Fruit fly (Drosophila melanogaster) whole organism, embryonic: ENCODE data around the gene mtTFB2.

ENCODE experiments used
- BtbVII ChIP-seq: fragments of 200-800 bp; sonication (Bioruptor generic); optimal IDR thresholded peaks from 3 replicates; lab custom pipeline; 2017; ENCODE audit warnings: missing biosample characterization, mild to moderate bottlenecking, missing genetic modification characterization
- CG10274 ChIP-seq: fragments of 200-800 bp; sonication (Bioruptor generic); optimal IDR thresholded peaks from 3 replicates; lab custom pipeline; 2017; ENCODE audit warnings: missing biosample characterization, mild to moderate bottlenecking, missing genetic modification characterization
- CG10366 ChIP-seq: fragments of 200-800 bp; sonication (Bioruptor generic); IDR thresholded peaks from 2 replicates; pipeline ENCODE4 v1.3.6; 2022; ENCODE audit warnings: missing biosample characterization, missing genetic modification characterization
- CG12299 ChIP-seq: fragments of 200-800 bp; sonication (Bioruptor generic); optimal IDR thresholded peaks from 2 replicates; lab custom pipeline; 2018; ENCODE audit warnings: missing biosample characterization, mild to moderate bottlenecking, missing genetic modification characterization
- CG12659 ChIP-seq: fragments of 200-800 bp; sonication (Bioruptor generic); optimal IDR thresholded peaks from 3 replicates; lab custom pipeline; 2017; ENCODE audit warnings: mild to moderate bottlenecking, missing biosample characterization, missing genetic modification reagents, missing genetic modification characterization
- CG15011 ChIP-seq: fragments of 200-800 bp; sonication (Bioruptor generic); optimal IDR thresholded peaks from 3 replicates; lab custom pipeline; 2018; ENCODE audit warnings: missing biosample characterization, mild to moderate bottlenecking, missing genetic modification characterization
- CG1792 ChIP-seq: fragments of 200-800 bp; sonication (Bioruptor generic); optimal IDR thresholded peaks from 2 replicates; lab custom pipeline; 2016; ENCODE audit warnings: missing biosample characterization, missing genetic modification characterization
- CG18476 ChIP-seq: fragments of 200-800 bp; sonication (Bioruptor generic); optimal IDR thresholded peaks from 2 replicates; lab custom pipeline; 2016; ENCODE audit warnings: missing biosample characterization, mild to moderate bottlenecking, missing genetic modification characterization
- CG30403 ChIP-seq: fragments of 200-800 bp; sonication (Bioruptor generic); optimal IDR thresholded peaks from 3 replicates; lab custom pipeline; 2016; ENCODE audit warnings: missing biosample characterization, missing genetic modification characterization
- CG32532 ChIP-seq: fragments of 200-800 bp; sonication (Bioruptor generic); IDR thresholded peaks from 2 replicates; pipeline ENCODE4 v1.3.6; 2022; ENCODE audit warnings: missing biosample characterization, missing genetic modification characterization
- CG32767 ChIP-seq: fragments of 200-800 bp; sonication (Bioruptor generic); IDR thresholded peaks from 2 replicates; pipeline ENCODE4 v1.3.6; 2022; ENCODE audit warnings: missing biosample characterization, missing genetic modification characterization
- CG34376 ChIP-seq: fragments of 200-800 bp; sonication (Bioruptor generic); optimal IDR thresholded peaks from 2 replicates; lab custom pipeline; 2018; ENCODE audit warnings: missing biosample characterization, mild to moderate bottlenecking, missing genetic modification characterization
- CG34422 ChIP-seq: fragments of 200-800 bp; sonication (Bioruptor generic); IDR thresholded peaks from 3 replicates; pipeline ENCODE4 v1.3.6; 2022; ENCODE audit warnings: missing biosample characterization, missing genetic modification characterization
- CG3847 ChIP-seq: fragments of 200-800 bp; sonication (Bioruptor generic); IDR thresholded peaks from 2 replicates; pipeline ENCODE4 v1.3.6; 2022; ENCODE audit warnings: missing biosample characterization, missing genetic modification characterization
- CG4854 ChIP-seq: fragments of 200-800 bp; sonication (Bioruptor generic); optimal IDR thresholded peaks from 2 replicates; lab custom pipeline; 2016; ENCODE audit warnings: missing biosample characterization, missing genetic modification characterization, inconsistent platforms
- CG6175 ChIP-seq: fragments of 200-800 bp; sonication (Bioruptor generic); IDR thresholded peaks from 3 replicates; pipeline ENCODE4 v1.3.6; 2022; ENCODE audit warnings: missing biosample characterization, missing genetic modification characterization
- CG6272 ChIP-seq: fragments of 200-800 bp; sonication (Bioruptor generic); IDR thresholded peaks from 2 replicates; pipeline ENCODE4 v1.3.6; 2022; ENCODE audit warnings: missing biosample characterization, missing genetic modification characterization
- CG6854 ChIP-seq: fragments of 200-800 bp; sonication (Bioruptor generic); optimal IDR thresholded peaks from 3 replicates; lab custom pipeline; 2017; ENCODE audit warnings: missing biosample characterization, mild to moderate bottlenecking, missing genetic modification characterization
- D19B ChIP-seq: fragments of 200-800 bp; sonication (Bioruptor generic); optimal IDR thresholded peaks from 2 replicates; lab custom pipeline; 2017; ENCODE audit warnings: missing biosample characterization, mild to moderate bottlenecking, missing genetic modification characterization
- Dbx ChIP-seq: fragments of 200-800 bp; sonication (Bioruptor generic); IDR thresholded peaks from 3 replicates; pipeline ENCODE4 v1.3.6; 2022; ENCODE audit warnings: missing biosample characterization, missing genetic modification characterization
- Dek ChIP-seq: fragments of 200-800 bp; sonication (Bioruptor generic); optimal IDR thresholded peaks from 3 replicates; lab custom pipeline; 2019; ENCODE audit warnings: missing biosample characterization, mild to moderate bottlenecking, missing genetic modification characterization, moderate library complexity
- ERR ChIP-seq: fragments of 200-800 bp; sonication (Bioruptor generic); optimal IDR thresholded peaks from 2 replicates; lab custom pipeline; 2016; ENCODE audit warnings: missing biosample characterization, missing genetic modification characterization
- H15 ChIP-seq: fragments of 200-800 bp; sonication (Bioruptor generic); IDR thresholded peaks from 3 replicates; pipeline ENCODE4 v1.3.6; 2022; ENCODE audit warnings: missing biosample characterization, missing genetic modification characterization
- HHEX ChIP-seq: fragments of 200-800 bp; sonication (Bioruptor generic); optimal IDR thresholded peaks from 3 replicates; lab custom pipeline; 2017; ENCODE audit warnings: missing biosample characterization, mild to moderate bottlenecking, missing genetic modification characterization, missing genetic modification reagents
- Myb ChIP-seq: fragments of 200-800 bp; sonication (Bioruptor generic); optimal IDR thresholded peaks from 2 replicates; lab custom pipeline; 2016; ENCODE audit warnings: missing biosample characterization, missing genetic modification characterization
- NFAT ChIP-seq: fragments of 200-800 bp; sonication (Bioruptor generic); IDR thresholded peaks from 2 replicates; pipeline ENCODE4 v1.3.6; 2022; ENCODE audit warnings: missing biosample characterization, missing genetic modification characterization
- az2 ChIP-seq: fragments of 200-800 bp; sonication (Bioruptor generic); optimal IDR thresholded peaks from 3 replicates; lab custom pipeline; 2016; ENCODE audit warnings: missing biosample characterization, missing genetic modification characterization
- bcd ChIP-seq: fragments of 200-800 bp; sonication (Bioruptor generic); optimal IDR thresholded peaks from 2 replicates; lab custom pipeline; 2017; ENCODE audit warnings: missing biosample characterization, mild to moderate bottlenecking, missing genetic modification characterization
- crol ChIP-seq: fragments of 200-800 bp; sonication (Bioruptor generic); IDR thresholded peaks from 2 replicates; pipeline ENCODE4 v1.3.6; 2022; ENCODE audit warnings: missing biosample characterization, missing genetic modification characterization
- gce ChIP-seq: fragments of 200-800 bp; sonication (Bioruptor generic); IDR thresholded peaks from 3 replicates; pipeline ENCODE4 v1.3.6; 2022; ENCODE audit warnings: missing biosample characterization, missing genetic modification characterization
- gcm ChIP-seq: fragments of 200-800 bp; sonication (Bioruptor generic); optimal IDR thresholded peaks from 2 replicates; lab custom pipeline; 2019; ENCODE audit warnings: missing biosample characterization, mild to moderate bottlenecking, missing genetic modification characterization, moderate library complexity
- hb ChIP-seq: fragments of 200-800 bp; sonication (Bioruptor generic); IDR thresholded peaks from 3 replicates; pipeline ENCODE4 v1.3.6; 2022; ENCODE audit warnings: missing biosample characterization, missing genetic modification characterization; ENCODE audit not compliant: partially characterized antibody
- her ChIP-seq: fragments of 200-800 bp; sonication (Bioruptor generic); optimal IDR thresholded peaks from 2 replicates; lab custom pipeline; 2016; ENCODE audit warnings: missing biosample characterization, missing genetic modification characterization
- jumu ChIP-seq: fragments of 200-800 bp; sonication (Bioruptor generic); optimal IDR thresholded peaks from 3 replicates; lab custom pipeline; 2016; ENCODE audit warnings: missing biosample characterization, missing genetic modification characterization
- kay ChIP-seq: fragments of 200-800 bp; sonication (Bioruptor generic); optimal IDR thresholded peaks from 2 replicates; lab custom pipeline; 2016; ENCODE audit warnings: missing biosample characterization, missing genetic modification characterization
- mam ChIP-seq: fragments of 200-800 bp; sonication (Bioruptor generic); optimal IDR thresholded peaks from 3 replicates; lab custom pipeline; 2016; ENCODE audit warnings: missing biosample characterization, missing genetic modification characterization
- onecut ChIP-seq: fragments of 200-800 bp; sonication (Bioruptor generic); IDR thresholded peaks from 2 replicates; pipeline ENCODE4 v1.3.6; 2022; ENCODE audit warnings: missing biosample characterization, missing genetic modification characterization
- p53 ChIP-seq: fragments of 200-800 bp; sonication (Bioruptor generic); optimal IDR thresholded peaks from 2 replicates; lab custom pipeline; 2016; ENCODE audit warnings: missing biosample characterization, missing genetic modification characterization
- pan ChIP-seq, 4 experiments: fragments of >200 bp in 3 of 4; fragments of 200-800 bp in 1 of 4; sonication (Bioruptor generic) in 1 of 4; optimal IDR thresholded peaks in 3 of 4; IDR thresholded peaks in 1 of 4; 2 replicates each; pipeline versions ENCODE4 v1.3.6 to Lab custom; 2017 to 2022; ENCODE audit warnings: missing biosample characterization in 2 of 4, missing genetic modification characterization in 2 of 4, mixed read lengths in 1 of 4
- pnt ChIP-seq: fragments of 200-800 bp; sonication (Bioruptor generic); optimal IDR thresholded peaks from 3 replicates; lab custom pipeline; 2016; ENCODE audit warnings: missing biosample characterization, missing genetic modification characterization
- prd ChIP-seq, 3 experiments: fragments of >200 bp in 2 of 3; fragments of 200-800 bp in 1 of 3; sonication (Bioruptor generic) in 1 of 3; optimal IDR thresholded peaks in 2 of 3; IDR thresholded peaks in 1 of 3; 2 replicates in 2 of 3; 3 replicates in 1 of 3; pipeline versions ENCODE4 v1.3.6 to Lab custom; 2017 to 2022; ENCODE audit warnings: missing biosample characterization in 1 of 3, missing genetic modification characterization in 1 of 3
- pum ChIP-seq: fragments of 200-800 bp; sonication (Bioruptor generic); optimal IDR thresholded peaks from 2 replicates; lab custom pipeline; 2016; ENCODE audit warnings: missing biosample characterization, missing genetic modification characterization
- rib ChIP-seq: fragments of 200-800 bp; sonication (Bioruptor generic); IDR thresholded peaks from 2 replicates; pipeline ENCODE4 v1.3.6; 2022; ENCODE audit warnings: missing biosample characterization, missing genetic modification characterization
- sisA ChIP-seq: fragments of 200-800 bp; sonication (Bioruptor generic); IDR thresholded peaks from 2 replicates; pipeline ENCODE4 v1.3.6; 2022; ENCODE audit warnings: missing biosample characterization, missing genetic modification characterization
- sob ChIP-seq: fragments of 200-800 bp; sonication (Bioruptor generic); IDR thresholded peaks from 2 replicates; pipeline ENCODE4 v1.3.6; 2022; ENCODE audit warnings: missing biosample characterization, missing genetic modification characterization
- sqz ChIP-seq: fragments of 200-800 bp; sonication (Bioruptor generic); optimal IDR thresholded peaks from 3 replicates; lab custom pipeline; 2018; ENCODE audit warnings: missing biosample characterization, mild to moderate bottlenecking, missing genetic modification characterization
- tgo ChIP-seq: fragments of 200-800 bp; sonication (Bioruptor generic); IDR thresholded peaks from 3 replicates; pipeline ENCODE4 v1.3.6; 2022; ENCODE audit warnings: missing biosample characterization, missing genetic modification characterization
- zfh1 ChIP-seq: fragments of 200-800 bp; sonication (Bioruptor generic); IDR thresholded peaks from 3 replicates; pipeline ENCODE4 v1.3.6; 2022; ENCODE audit warnings: missing biosample characterization, missing genetic modification characterization
- zfh2 ChIP-seq: fragments of 200-800 bp; sonication (Bioruptor generic); optimal IDR thresholded peaks from 2 replicates; lab custom pipeline; 2016; ENCODE audit warnings: missing biosample characterization, missing genetic modification characterization

The mtTFB2 gene

dm6 chr3R:10024032-10024712, 21.2 kb upstream of the mtTFB2 start (continued):
- TF ChIP-seq zfh1 (GFP tag; lab: Robert Waterston, UW) (peak; percentile 52; the same call in 1 of the 3 replicates), gce (GFP tag; lab: Robert Waterston, UW) (0 out of 3 replicates have a peak, but pooled peaks have one; percentile 4), CG12299 (no peak), H15 (GFP tag; lab: Robert Waterston, UW) (0 out of 3 replicates have a peak, but pooled peaks have one; percentile 23), pan (optimal IDR thresholded peaks at IDR 0.05; lab: Kevin White, UChicago) (no peak), pan (GFP tag; optimal IDR thresholded peaks at IDR 0.05 in 1 of 2, IDR thresholded peaks at IDR 0.05 in 1 of 2) (peak in 1 of 2 experiments; percentile 54), CG34422 (GFP tag; lab: Robert Waterston, UW) (no peak), rib (GFP tag; lab: Robert Waterston, UW) (0 out of 2 replicates have a peak, but pooled peaks have one; percentile 37), sqz (GFP tag; lab: Kevin White, UChicago) (no peak), mam (GFP tag; lab: Kevin White, UChicago) (peak; percentile 58), CG34376 (GFP tag; lab: Kevin White, UChicago) (peak; percentile 30), CG15011 (GFP tag; lab: Kevin White, UChicago) (peak; percentile 16), CG12659 (GFP tag; lab: Kevin White, UChicago) (peak; percentile 34), zfh2 (GFP tag; lab: Kevin White, UChicago) (peak; percentile 31), her (GFP tag; lab: Kevin White, UChicago) (peak; percentile 54), NFAT (GFP tag; lab: Robert Waterston, UW) (peak; percentile 54), Dbx (GFP tag; lab: Robert Waterston, UW) (peak; percentile 69; the same call in 2 of the 3 replicates), CG6272 (GFP tag; lab: Robert Waterston, UW) (0 out of 2 replicates have a peak, but pooled peaks have one; percentile 9), Myb (GFP tag; lab: Kevin White, UChicago) (peak; percentile 23), CG32767 (GFP tag; lab: Robert Waterston, UW) (no peak), p53 (GFP tag; lab: Kevin White, UChicago) (no peak), bcd (GFP tag; lab: Kevin White, UChicago) (peak; percentile 14), tgo (GFP tag; lab: Robert Waterston, UW) (peak; percentile 44; the same call in 1 of the 3 replicates), D19B (GFP tag; lab: Kevin White, UChicago) (peak; percentile 4), pum (GFP tag; lab: Kevin White, UChicago) (peak; percentile 5), hb (GFP tag; lab: Robert Waterston, UW) (no peak), prd (optimal IDR thresholded peaks at IDR 0.05; lab: Kevin White, UChicago) (no peak), prd (GFP tag; IDR thresholded peaks at IDR 0.05; lab: Robert Waterston, UW) (0 out of 3 replicates have a peak, but pooled peaks have one; percentile 16), sob (GFP tag; lab: Robert Waterston, UW) (peak; percentile 67), HHEX (peak; percentile 50), CG3847 (GFP tag; lab: Robert Waterston, UW) (peak; percentile 39; the same call in 1 of the 2 replicates), CG6175 (GFP tag; lab: Robert Waterston, UW) (0 out of 3 replicates have a peak, but pooled peaks have one; percentile 40), az2 (peak; percentile 13), jumu (peak; percentile 24), CG1792 (peak; percentile 20), CG10366 (GFP tag; lab: Robert Waterston, UW) (0 out of 2 replicates have a peak, but pooled peaks have one; percentile 10), Dek (tag; lab: Kevin White, UChicago) (peak; percentile 40), onecut (peak; percentile 95), CG30403 (GFP tag; lab: Kevin White, UChicago) (peak; percentile 12), sisA (0 out of 2 replicates have a peak, but pooled peaks have one; percentile 31), CG6854 (GFP tag; lab: Kevin White, UChicago) (peak; percentile 43), pnt (GFP tag; lab: Kevin White, UChicago) (peak; percentile 5), CG10274 (peak; percentile 72), gcm (GFP tag; lab: Kevin White, UChicago) (no peak), CG32532 (GFP tag; lab: Robert Waterston, UW) (peak; percentile 75), crol (GFP tag; lab: Robert Waterston, UW) (no peak), BtbVII (GFP tag; lab: Kevin White, UChicago) (peak; percentile 46), kay (GFP tag; lab: Kevin White, UChicago) (peak; percentile 24), CG18476 (GFP tag; lab: Kevin White, UChicago) (no peak), CG4854 (GFP tag; lab: Kevin White, UChicago) (peak; percentile 13), ERR (GFP tag; lab: Kevin White, UChicago) (peak; percentile 4)
